Worm (Caenorhabditis elegans): ENCODE data around the gene lbp-4.

DNA sequence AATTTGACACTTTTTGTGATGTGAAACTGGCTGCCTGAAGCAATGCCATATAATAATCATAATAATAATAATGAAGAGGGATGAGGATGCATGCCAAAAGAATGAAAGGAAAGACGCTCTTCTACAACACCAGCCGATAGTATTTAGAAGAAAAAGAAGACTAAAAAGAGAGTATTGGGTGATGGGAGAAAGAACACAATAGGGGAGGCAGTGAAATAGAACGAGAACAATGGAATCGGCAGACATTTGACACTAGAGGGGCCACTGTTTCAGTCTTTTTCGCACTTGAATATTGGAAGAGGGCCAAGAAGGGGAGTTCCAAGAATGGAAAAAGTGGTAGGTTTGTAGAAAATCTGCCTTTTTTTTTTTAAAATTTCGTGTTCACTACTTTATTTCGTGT lies 26.8 kb downstream of the lbp-4 start, which contains the start of gene memo-1:
- TF ChIP-seq hmg-1.2 (GFP tag; IDR thresholded peaks at IDR 0.05) (0 out of 2 replicates have a peak, but pooled peaks have one; percentile 6), Y56A3A.18 (GFP tag; IDR thresholded peaks at IDR 0.05) (no peak), F23B12.7 (tag; optimal IDR thresholded peaks at IDR 0.05; ENCODE audit: insufficient read depth) (no peak), nhr-120 (GFP tag; IDR thresholded peaks at IDR 0.05) (no peak), unc-62 (GFP tag; optimal IDR thresholded peaks at IDR 0.05) (no peak), efl-1 (GFP tag; optimal IDR thresholded peaks at IDR 0.05) (no peak), tbx-9 (tag; optimal IDR thresholded peaks at IDR 0.05; ENCODE audit: borderline replicate concordance) (no peak)

Data from whole organism, young adult.